Fruit fly (Drosophila melanogaster): ENCODE results near the gene Gpdh1.

Gene Gpdh1

DNA sequence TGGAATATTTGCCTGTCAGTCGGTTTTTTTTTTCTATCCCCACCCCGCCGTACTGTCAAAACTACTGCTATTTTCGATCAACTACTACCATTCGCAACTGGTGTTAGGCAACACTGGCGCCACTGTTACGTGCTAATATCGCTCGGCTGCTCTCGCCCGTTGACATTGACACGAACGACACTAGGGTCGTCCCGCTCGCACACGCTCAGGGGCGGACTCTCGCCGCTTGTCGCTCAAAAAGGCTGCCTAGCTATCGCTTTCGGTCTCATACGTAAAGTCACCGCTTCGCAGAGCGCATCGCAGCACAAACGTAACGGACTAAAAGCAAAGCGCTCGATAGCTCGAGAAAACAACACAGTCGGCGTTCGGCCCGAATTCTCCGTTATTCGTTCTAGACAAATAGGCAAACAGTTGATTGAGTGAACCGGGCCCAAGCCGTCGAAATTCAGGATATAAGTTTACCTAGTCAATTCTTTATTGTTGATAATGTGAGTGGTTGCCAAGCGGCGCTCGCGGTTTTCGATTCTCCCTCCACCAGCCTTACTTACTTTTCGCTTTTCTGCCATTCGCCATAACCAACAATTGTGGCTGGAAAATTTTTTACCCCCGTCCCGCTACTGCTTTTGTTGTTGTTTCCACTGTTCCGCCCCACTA is 39.0 kb downstream of the Gpdh1 start:
- peak; percentile 19 for TF ChIP-seq noc (tag; optimal IDR thresholded peaks at IDR 0.05)

DNA sequence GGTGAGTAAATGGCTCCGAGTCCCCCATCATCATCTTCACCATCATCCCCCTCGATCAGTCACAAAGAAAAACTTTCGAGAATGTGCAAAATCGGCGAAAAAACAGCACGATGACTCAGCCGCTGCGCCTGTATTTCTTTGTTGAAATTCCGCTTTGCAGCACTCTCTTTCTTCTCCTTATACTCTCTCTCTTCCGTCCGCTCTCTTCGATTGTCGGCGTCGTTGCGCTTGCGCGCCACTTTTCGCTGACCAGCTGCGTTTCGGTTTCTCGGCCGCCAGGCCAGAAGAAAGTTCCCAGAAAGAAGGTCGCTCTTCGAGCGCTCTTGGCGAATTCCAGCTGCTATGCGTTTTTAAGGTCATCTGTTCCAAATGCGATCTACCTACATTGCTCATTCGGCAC is 39.8 kb downstream of the Gpdh1 start:
- no peak for TF ChIP-seq noc (tag; optimal IDR thresholded peaks at IDR 0.05)

DNA sequence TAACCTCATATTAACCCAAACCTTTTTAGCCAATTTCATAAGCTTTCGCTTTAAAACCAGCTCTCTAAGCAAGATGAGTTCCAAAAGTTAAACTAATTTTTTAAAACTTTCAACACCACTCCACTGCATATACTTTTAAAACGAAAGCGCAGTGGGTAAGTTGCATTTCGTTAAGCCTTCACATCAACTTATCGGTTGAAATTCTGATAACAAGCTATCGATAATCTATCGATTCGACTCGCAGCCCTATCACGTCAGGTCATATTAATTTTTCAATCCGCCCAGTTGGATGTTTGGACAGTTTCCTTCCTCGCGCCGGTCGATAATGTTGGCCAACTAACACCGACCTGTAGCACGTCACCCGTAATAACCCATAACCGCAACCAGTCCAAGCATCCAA is 42.7 kb downstream of the Gpdh1 start, which contains the start of gene ifc:
TSS of gene ifc (plus strand) at position 255 of the 400 bp plus-strand sequence.
- no peak for TF ChIP-seq noc (tag; optimal IDR thresholded peaks at IDR 0.05)

DNA sequence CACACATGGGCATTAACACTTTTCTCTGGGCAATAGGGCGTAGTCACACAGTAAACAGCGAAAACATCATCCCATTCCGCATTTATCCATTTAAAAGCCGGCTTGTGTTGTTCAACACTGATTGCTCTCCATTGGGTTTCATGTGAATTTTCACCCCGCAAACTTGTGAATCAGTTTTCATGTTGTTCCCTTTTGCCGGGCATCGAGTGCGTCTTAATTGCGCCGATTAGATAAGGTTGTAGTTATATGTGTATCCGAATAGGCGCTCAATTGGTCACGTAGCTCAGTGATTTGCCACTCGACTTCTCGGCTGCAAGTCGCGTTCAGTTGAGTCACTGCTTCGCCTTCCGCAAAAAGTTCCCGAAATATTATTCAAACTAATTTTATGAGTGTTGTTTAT is 43.5 kb downstream of the Gpdh1 start:
- TF ChIP-seq noc (tag; optimal IDR thresholded peaks at IDR 0.05), result no peak

DNA sequence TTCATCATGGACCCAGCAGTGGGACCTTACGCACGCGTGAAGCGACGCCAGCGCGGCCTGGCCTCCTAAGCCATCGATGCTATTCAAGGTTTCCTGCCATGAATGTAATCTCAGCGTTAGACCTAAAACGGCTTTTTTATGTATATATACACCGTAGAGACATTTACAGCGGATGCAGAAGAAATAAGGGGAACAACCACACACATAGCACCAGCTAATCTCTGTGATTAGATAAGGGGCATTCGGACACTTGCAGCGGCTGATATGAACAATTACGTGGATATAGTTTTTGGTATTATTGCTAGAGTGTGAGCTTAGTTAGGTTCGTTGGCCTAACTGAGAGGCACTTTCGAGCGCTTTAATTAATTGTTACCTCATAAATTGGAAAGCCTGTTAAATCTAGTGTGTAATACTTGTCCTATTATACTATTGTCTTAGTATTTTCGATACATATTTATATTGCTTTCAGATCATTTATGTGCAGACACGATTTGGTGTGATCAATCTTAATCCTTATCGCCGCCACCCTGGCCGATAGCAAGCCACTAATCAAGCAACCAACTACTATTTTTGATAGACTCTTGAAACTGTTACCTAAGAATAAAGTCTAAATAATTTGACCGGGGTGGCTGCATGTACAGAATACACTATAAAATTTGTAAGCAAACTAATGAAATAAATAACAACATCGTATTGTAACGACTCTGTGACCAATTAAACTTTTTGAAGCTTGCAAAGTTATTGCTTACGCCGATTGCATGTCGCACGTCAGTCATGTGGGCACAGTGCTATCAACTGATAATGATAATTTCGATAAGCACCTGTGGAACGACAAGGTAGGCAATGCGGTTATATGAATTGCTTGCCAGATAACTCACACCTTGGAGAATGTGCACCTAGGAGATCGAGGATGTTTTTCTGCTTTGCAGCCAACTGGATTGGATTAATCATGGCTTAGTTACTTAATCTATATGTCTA is 45.0 kb downstream of the Gpdh1 start:
- no peak for TF ChIP-seq noc (tag; optimal IDR thresholded peaks at IDR 0.05)

DNA sequence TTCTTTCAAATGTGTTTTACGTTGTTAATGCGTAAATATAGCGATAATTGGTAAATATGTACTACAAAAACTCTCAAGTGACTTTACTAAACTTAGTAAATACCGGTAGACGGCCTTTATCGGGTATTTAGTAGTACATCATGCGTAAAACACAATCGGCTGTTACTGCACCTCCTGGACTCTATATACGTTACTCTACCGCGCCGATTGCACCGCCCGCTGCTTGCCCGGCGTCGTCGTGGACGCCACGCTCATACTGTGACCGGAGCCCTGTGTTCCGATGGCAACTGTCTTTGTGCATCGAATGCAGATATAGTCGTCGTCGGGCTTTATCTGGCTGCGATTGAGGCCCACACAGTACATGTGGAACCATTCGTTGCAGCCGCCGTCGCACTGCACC is 47.0 kb downstream of the Gpdh1 start:
- no peak for TF ChIP-seq noc (tag; optimal IDR thresholded peaks at IDR 0.05)

DNA sequence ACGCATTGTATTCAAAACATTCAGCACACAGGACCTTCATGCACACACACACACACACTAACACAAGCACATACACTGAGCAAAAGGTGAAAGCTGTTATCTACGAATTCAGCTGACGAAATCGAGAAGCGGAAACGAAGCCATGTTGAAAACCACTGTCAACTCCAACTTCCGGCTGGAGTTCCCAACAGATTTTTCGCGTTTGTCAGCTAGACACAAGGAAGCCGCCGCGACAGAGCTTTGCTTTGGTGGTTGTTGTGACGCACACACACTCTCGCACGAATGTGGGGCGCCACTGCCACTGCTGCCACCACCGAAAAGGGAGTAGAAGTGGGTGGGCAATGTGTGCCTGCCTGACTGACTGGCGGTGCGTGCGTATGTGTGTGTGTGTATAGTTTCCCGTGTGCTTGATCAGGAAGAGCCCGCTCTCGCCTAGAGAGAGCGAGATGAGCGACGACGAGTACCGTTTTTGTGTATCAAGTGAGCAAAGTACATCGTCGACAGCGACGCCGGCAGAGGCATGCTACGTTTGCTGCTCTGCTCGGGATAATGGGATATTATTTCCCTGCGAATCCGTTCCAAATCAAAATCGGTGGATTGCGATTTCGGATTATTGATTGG is 54.3 kb downstream of the Gpdh1 start:
- no peak for TF ChIP-seq noc (tag; optimal IDR thresholded peaks at IDR 0.05)

DNA sequence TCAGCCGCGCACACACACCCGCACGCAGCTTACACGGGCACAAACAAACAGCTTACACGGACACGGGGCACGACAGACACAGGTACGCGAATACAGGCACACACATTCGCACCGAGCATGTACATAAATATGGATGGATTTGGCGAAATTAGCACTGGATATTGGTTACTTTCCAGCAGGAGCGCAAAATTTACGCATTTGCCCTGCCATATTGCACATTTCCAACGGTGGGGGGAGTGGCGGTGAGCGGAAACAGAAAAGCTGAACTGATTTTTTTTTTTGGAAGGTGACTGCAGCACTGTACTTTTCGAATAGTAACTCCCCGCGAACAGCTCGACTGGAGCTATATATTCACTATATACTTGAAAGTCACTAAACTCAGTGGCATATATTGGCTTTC is 54.9 kb downstream of the Gpdh1 start:
- no peak for TF ChIP-seq noc (tag; optimal IDR thresholded peaks at IDR 0.05)
